Worm (Caenorhabditis elegans): ENCODE results near the gene vps-60.

DNA sequence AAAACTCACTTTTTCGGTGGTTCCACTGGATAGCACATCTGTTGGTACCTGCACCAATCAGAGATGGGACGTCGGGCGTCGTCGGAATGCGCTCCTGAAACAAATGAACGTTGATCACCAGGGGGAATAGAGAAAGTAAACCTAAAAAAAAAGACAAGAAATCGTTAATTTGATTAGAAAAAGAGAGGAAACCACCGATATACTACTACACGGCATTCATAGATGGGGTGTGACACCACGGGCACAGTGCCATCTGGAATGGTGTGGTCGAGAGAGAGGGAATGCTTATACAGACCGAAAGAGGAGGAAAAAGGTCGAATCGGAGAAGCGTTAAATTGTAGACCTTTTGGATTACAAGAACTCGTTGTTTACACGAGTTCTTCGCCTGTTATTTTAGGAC lies 17.8 kb downstream of the vps-60 start, which contains the start of gene C10B5.3:
- TF ChIP-seq egl-27 (tag; optimal IDR thresholded peaks at IDR 0.05) (no peak), lin-35 (GFP tag; optimal IDR thresholded peaks at IDR 0.05) (no peak), Y116A8C.19 (tag; optimal IDR thresholded peaks at IDR 0.05; ENCODE audit: borderline replicate concordance) (no peak), hpl-2 (GFP tag; optimal IDR thresholded peaks at IDR 0.05) (no peak), ceh-8 (GFP tag; optimal IDR thresholded peaks at IDR 0.05) (no peak), lin-15B (tag; optimal IDR thresholded peaks at IDR 0.05) (no peak), nhr-12 (tag; optimal IDR thresholded peaks at IDR 0.05) (no peak), nhr-90 (tag; optimal IDR thresholded peaks at IDR 0.05; ENCODE audit: poor library complexity) (no peak), tlp-1 (tag; optimal IDR thresholded peaks at IDR 0.05) (no peak), lsy-2 (tag; optimal IDR thresholded peaks at IDR 0.05) (no peak)

All from whole organism, L1 larva.